Fruit fly (Drosophila melanogaster): ENCODE results near the gene CG17770.
A peak's percentile ranks its signal among the peaks of the same experiment; 100 is the strongest.

CG17770 gene

dm6 chr3R:25787198-25787597 lies 24.5 kb upstream of the CG17770 start, which contains the start of gene CG4960:
Gene CG4960, minus strand, starts transcription at chr3R:25787298.
- no peak for TF ChIP-seq pb (GFP tag; optimal IDR thresholded peaks at IDR 0.05)
- TF ChIP-seq tup (GFP tag; optimal IDR thresholded peaks at IDR 0.05) = no peak
- TF ChIP-seq ATbp (GFP tag; optimal IDR thresholded peaks at IDR 0.05) = no peak
- TF ChIP-seq az2 (GFP tag; optimal IDR thresholded peaks at IDR 0.05) = no peak
- TF ChIP-seq CG9817 (tag; optimal IDR thresholded peaks at IDR 0.05) = no peak
- no peak for TF ChIP-seq CG11398 (GFP tag; optimal IDR thresholded peaks at IDR 0.05)
- no peak for TF ChIP-seq CG16813 (GFP tag; IDR thresholded peaks at IDR 0.05; ENCODE audit: partially characterized antibody)
- TF ChIP-seq CG10543 (GFP tag; optimal IDR thresholded peaks at IDR 0.05) = no peak
- TF ChIP-seq Neu2 (GFP tag; optimal IDR thresholded peaks at IDR 0.05; ENCODE audit: borderline replicate concordance) = no peak
- TF ChIP-seq Oaz (GFP tag; IDR thresholded peaks at IDR 0.05) = no peak
- TF ChIP-seq croc (GFP tag; conservative IDR thresholded peaks at IDR 0.05) = no peak
- no peak for TF ChIP-seq pnt (GFP tag; optimal IDR thresholded peaks at IDR 0.05)
- no peak for TF ChIP-seq CG8359 (GFP tag; optimal IDR thresholded peaks at IDR 0.05; ENCODE audit: borderline replicate concordance)
- TF ChIP-seq Dref (GFP tag; IDR thresholded peaks at IDR 0.05) = no peak
- TF ChIP-seq CG15601 (tag; optimal IDR thresholded peaks at IDR 0.05) = no peak
- TF ChIP-seq Lim3 (GFP tag; IDR thresholded peaks at IDR 0.05) = no peak
- TF ChIP-seq Kr (GFP tag; optimal IDR thresholded peaks at IDR 0.05) = no peak

DNA sequence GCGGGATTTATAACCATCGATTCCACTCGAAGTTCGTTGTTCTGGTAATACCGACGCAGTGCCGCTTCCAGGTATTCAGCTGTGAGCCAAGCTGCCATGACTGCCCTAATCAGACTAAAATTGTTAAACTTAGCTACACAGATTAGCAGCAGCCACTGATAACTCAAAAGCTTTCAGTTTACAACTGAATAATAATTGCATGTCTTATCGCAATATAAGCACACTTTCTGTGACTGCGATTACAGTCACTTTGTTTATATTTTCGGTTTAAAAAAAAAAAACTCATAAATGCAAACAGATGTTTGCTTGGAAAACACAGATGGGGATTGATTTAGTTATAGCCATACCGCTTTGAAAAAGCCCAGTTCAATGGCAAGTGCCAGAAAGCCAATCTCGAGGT lies 22.4 kb upstream of the CG17770 start, which contains the start of gene CG31380:
Gene CG31380, minus strand, starts transcription at position 101 of the 400 bp plus-strand sequence.
- no peak for TF ChIP-seq exex (tag; optimal IDR thresholded peaks at IDR 0.05)
- TF ChIP-seq CG15479 (GFP tag; optimal IDR thresholded peaks at IDR 0.05) = no peak
- no peak for TF ChIP-seq CG12104 (GFP tag; optimal IDR thresholded peaks at IDR 0.05)
- TF ChIP-seq sqz (GFP tag; optimal IDR thresholded peaks at IDR 0.05) = no peak
- no peak for TF ChIP-seq rib (GFP tag; IDR thresholded peaks at IDR 0.05)
- no peak for TF ChIP-seq maf-S (GFP tag; optimal IDR thresholded peaks at IDR 0.05)
- TF ChIP-seq CG10267 (tag; optimal IDR thresholded peaks at IDR 0.05) = no peak
- no peak for TF ChIP-seq CG4707 (GFP tag; optimal IDR thresholded peaks at IDR 0.05)
- no peak for TF ChIP-seq Hr78 (GFP tag; optimal IDR thresholded peaks at IDR 0.05)

dm6 chr3R:25790371-25790770 lies 21.3 kb upstream of the CG17770 start, which contains the start of gene CG31093:
Gene CG31093, minus strand, starts transcription at chr3R:25790471.
- TF ChIP-seq ttk (GFP tag; IDR thresholded peaks at IDR 0.05) = no peak
- no peak for TF ChIP-seq nau (GFP tag; optimal IDR thresholded peaks at IDR 0.05)
- no peak for TF ChIP-seq CG17359 (tag; optimal IDR thresholded peaks at IDR 0.05)
- TF ChIP-seq slou (GFP tag; optimal IDR thresholded peaks at IDR 0.05) = no peak
- no peak for TF ChIP-seq sens (GFP tag)
- no peak for TF ChIP-seq Poxn (GFP tag; IDR thresholded peaks at IDR 0.05)
- TF ChIP-seq CG13123 (GFP tag; optimal IDR thresholded peaks at IDR 0.05) = no peak
- no peak for TF ChIP-seq sob (GFP tag; IDR thresholded peaks at IDR 0.05)
- no peak for TF ChIP-seq Awh (GFP tag; IDR thresholded peaks at IDR 0.05)
- no peak for TF ChIP-seq seq (GFP tag; IDR thresholded peaks at IDR 0.05)
- TF ChIP-seq Oaz (GFP tag; IDR thresholded peaks at IDR 0.05) = no peak
- TF ChIP-seq CG11085 (GFP tag; IDR thresholded peaks at IDR 0.05) = no peak

- TF ChIP-seq Ets65A (GFP tag) (peak; percentile 91), Fer3 (tag; optimal IDR thresholded peaks at IDR 0.05) (no peak), slbo (GFP tag; IDR thresholded peaks at IDR 0.05) (peak; percentile 10; the same call in 1 of the 2 replicates), ham (GFP tag; IDR thresholded peaks at IDR 0.05) (no peak), run (tag; optimal IDR thresholded peaks at IDR 0.05) (no peak), Chrac-16 (GFP tag; optimal IDR thresholded peaks at IDR 0.05) (no peak)
Measured at dm6 chr3R:25791807-25792206, 19.9 kb upstream of the CG17770 start.

Data from whole organism, embryonic.